Fruit fly (Drosophila melanogaster): ENCODE measurements around the gene kst.

kst gene

dm6 chr3L:3394854-3395723 is 58.4 kb downstream of the kst start (continued):
- peak; percentile 84 for TF ChIP-seq CG13424 (tag; optimal IDR thresholded peaks at IDR 0.05)
- peak; percentile 79 for TF ChIP-seq Ptx1 (GFP tag; IDR thresholded peaks at IDR 0.05)
- peak; percentile 73 for TF ChIP-seq MTF-1 (GFP tag; optimal IDR thresholded peaks at IDR 0.05; ENCODE audit: borderline replicate concordance)
- peak; percentile 7 for TF ChIP-seq pho (GFP tag; optimal IDR thresholded peaks at IDR 0.05)
- peak; percentile 94 for TF ChIP-seq pnt (GFP tag; optimal IDR thresholded peaks at IDR 0.05)
- TF ChIP-seq CG9727 (GFP tag; optimal IDR thresholded peaks at IDR 0.05) = peak; percentile 97
- TF ChIP-seq klu (GFP tag; IDR thresholded peaks at IDR 0.05) = peak; percentile 57; the same call in 1 of the 2 replicates
- peak; percentile 81 for TF ChIP-seq bab2 (GFP tag; optimal IDR thresholded peaks at IDR 0.05)
- TF ChIP-seq dm (GFP tag; optimal IDR thresholded peaks at IDR 0.05) = peak; percentile 85
- no peak for TF ChIP-seq schlank (tag; optimal IDR thresholded peaks at IDR 0.05)
- no peak for TF ChIP-seq scrt (GFP tag; optimal IDR thresholded peaks at IDR 0.05)
- TF ChIP-seq CG33557 (GFP tag; optimal IDR thresholded peaks at IDR 0.05) = peak; percentile 84
- TF ChIP-seq CG14014 (GFP tag; IDR thresholded peaks at IDR 0.05) = peak; percentile 49
- no peak for TF ChIP-seq mirr (GFP tag; optimal IDR thresholded peaks at IDR 0.05)
- TF ChIP-seq Oli (tag; optimal IDR thresholded peaks at IDR 0.05) = peak; percentile 94
- peak; percentile 91 for TF ChIP-seq fd102C (GFP tag; optimal IDR thresholded peaks at IDR 0.05)
- peak; percentile 72; the same call in 1 of the 2 replicates for TF ChIP-seq E2f2 (GFP tag; IDR thresholded peaks at IDR 0.05)
- peak; percentile 91 for TF ChIP-seq vvl (GFP tag; IDR thresholded peaks at IDR 0.05)
- TF ChIP-seq Dip3 (GFP tag; optimal IDR thresholded peaks at IDR 0.05) = no peak
- no peak; the same call in 1 of the 2 replicates for TF ChIP-seq Atf6 (GFP tag; IDR thresholded peaks at IDR 0.05)
- peak; percentile 49 for TF ChIP-seq grn (GFP tag; optimal IDR thresholded peaks at IDR 0.05)
- TF ChIP-seq Med (GFP tag) = peak; percentile 98
- no peak for TF ChIP-seq knrl (GFP tag; IDR thresholded peaks at IDR 0.05; ENCODE audit: partially characterized antibody)
- TF ChIP-seq CG18599 (GFP tag; optimal IDR thresholded peaks at IDR 0.05) = peak; percentile 35
- peak in 1 of 2 experiments; percentile 86 for TF ChIP-seq Eip74EF (GFP tag; optimal IDR thresholded peaks at IDR 0.05)
- peak; percentile 66 for TF ChIP-seq CG17568 (GFP tag; optimal IDR thresholded peaks at IDR 0.05)
- TF ChIP-seq Stat92E (GFP tag; optimal IDR thresholded peaks at IDR 0.05) = peak in 1 of 3 experiments; percentile 90
- TF ChIP-seq C15 (GFP tag; IDR thresholded peaks at IDR 0.05) = peak; percentile 62; the same call in 1 of the 3 replicates
- peak; percentile 93 for TF ChIP-seq zen (tag; optimal IDR thresholded peaks at IDR 0.05)
- peak; percentile 92 for TF ChIP-seq ewg (GFP tag; optimal IDR thresholded peaks at IDR 0.05)
- peak; percentile 46 for TF ChIP-seq slbo (GFP tag; IDR thresholded peaks at IDR 0.05)
- peak; percentile 80 for TF ChIP-seq CG17359 (tag; optimal IDR thresholded peaks at IDR 0.05)
- TF ChIP-seq wdn (GFP tag; IDR thresholded peaks at IDR 0.05) = peak; percentile 43; the same call in 1 of the 2 replicates
- TF ChIP-seq zf30C (GFP tag; optimal IDR thresholded peaks at IDR 0.05) = peak; percentile 99
- TF ChIP-seq Neu2 (GFP tag; optimal IDR thresholded peaks at IDR 0.05; ENCODE audit: borderline replicate concordance) = peak; percentile 56
- peak; percentile 88 for TF ChIP-seq Usf (GFP tag; optimal IDR thresholded peaks at IDR 0.05)
- peak; percentile 97 for TF ChIP-seq ci (GFP tag; IDR thresholded peaks at IDR 0.05)
- TF ChIP-seq CG16813 (GFP tag; IDR thresholded peaks at IDR 0.05; ENCODE audit: partially characterized antibody) = no peak
- TF ChIP-seq CG16779 (GFP tag; IDR thresholded peaks at IDR 0.05) = no peak
- TF ChIP-seq Poxn (GFP tag; IDR thresholded peaks at IDR 0.05) = no peak
- TF ChIP-seq sug (tag; optimal IDR thresholded peaks at IDR 0.05) = no peak
- peak; percentile 52 for TF ChIP-seq Myb (GFP tag; optimal IDR thresholded peaks at IDR 0.05)
- TF ChIP-seq CG17385 (GFP tag; optimal IDR thresholded peaks at IDR 0.05) = peak; percentile 82
- peak; percentile 44; the same call in 1 of the 2 replicates for TF ChIP-seq toy (GFP tag; IDR thresholded peaks at IDR 0.05)
- no peak for TF ChIP-seq pita (GFP tag; optimal IDR thresholded peaks at IDR 0.05)
- TF ChIP-seq abd-A (tag; optimal IDR thresholded peaks at IDR 0.05) = no peak
- TF ChIP-seq Dp (GFP tag; optimal IDR thresholded peaks at IDR 0.05) = no peak
